Worm (Caenorhabditis elegans) whole organism, early embryonic: ENCODE results near the gene gad-2.

Experiments used
- ama-1 ChIP-seq: fragments of 150-350 bp; optimal IDR thresholded peaks from 2 replicates; lab custom pipeline; 2014
- sea-1 ChIP-seq: fragments of 200-800 bp; sonication (Bioruptor generic); conservative IDR thresholded peaks from 2 replicates; pipeline ENCODE4 v1.3.6; 2022; ENCODE audit warnings: missing genetic modification characterization, missing compliant biosample characterization

- TF ChIP-seq ama-1 (lab: Kevin White, UChicago) (no peak), sea-1 (GFP tag; lab: Robert Waterston, UW) (no peak)
Measured at ce11 chrX:7404551-7404950, 11.3 kb downstream of the gad-2 start.
